Fruit fly (Drosophila melanogaster) whole organism, embryonic: ENCODE data around the gene CG31103.

ENCODE experiments used
- Abd-B ChIP-seq: fragments of 200-800 bp; sonication (Bioruptor generic); optimal IDR thresholded peaks from 2 replicates; lab custom pipeline; 2018; ENCODE audit warnings: missing biosample characterization, mild to moderate bottlenecking, missing genetic modification characterization, moderate library complexity
- Atf6 ChIP-seq: fragments of 200-800 bp; sonication (Bioruptor generic); IDR thresholded peaks from 2 replicates; pipeline ENCODE4 v1.3.6; 2022; ENCODE audit warnings: missing biosample characterization, missing genetic modification characterization
- Blimp-1 ChIP-seq: fragments of 200-800 bp; sonication (Bioruptor generic); optimal IDR thresholded peaks from 3 replicates; lab custom pipeline; 2018; ENCODE audit warnings: missing biosample characterization, missing genetic modification characterization, mild to moderate bottlenecking, moderate library complexity, missing genetic modification reagents
- CG10209 ChIP-seq: fragments of 200-800 bp; sonication (Bioruptor generic); optimal IDR thresholded peaks from 3 replicates; lab custom pipeline; 2017; ENCODE audit warnings: missing biosample characterization, mild to moderate bottlenecking, missing genetic modification characterization, missing genetic modification reagents
- CG1024 ChIP-seq: fragments of 200-800 bp; sonication (Bioruptor generic); IDR thresholded peaks from 2 replicates; pipeline ENCODE4 v1.3.6; 2022; ENCODE audit warnings: missing biosample characterization, missing genetic modification characterization
- CG10543 ChIP-seq: fragments of 200-800 bp; sonication (Bioruptor generic); optimal IDR thresholded peaks from 3 replicates; lab custom pipeline; 2017; ENCODE audit warnings: missing biosample characterization, mild to moderate bottlenecking, missing genetic modification characterization, moderate library complexity
- CG11093 ChIP-seq: fragments of 200-800 bp; sonication (Bioruptor generic); IDR thresholded peaks from 3 replicates; pipeline ENCODE4 v1.3.6; 2022; ENCODE audit warnings: missing biosample characterization, missing genetic modification characterization
- CG12236 ChIP-seq: fragments of 200-800 bp; sonication (Bioruptor generic); optimal IDR thresholded peaks from 2 replicates; lab custom pipeline; 2016; ENCODE audit warnings: missing biosample characterization, missing genetic modification characterization
- CG13123 ChIP-seq: fragments of 200-800 bp; sonication (Bioruptor generic); optimal IDR thresholded peaks from 2 replicates; lab custom pipeline; 2016; ENCODE audit warnings: missing biosample characterization, missing genetic modification characterization
- CG13287 ChIP-seq: fragments of 200-800 bp; sonication (Bioruptor generic); IDR thresholded peaks from 2 replicates; pipeline ENCODE4 v1.3.6; 2022; ENCODE audit warnings: missing biosample characterization, missing genetic modification characterization; ENCODE audit not compliant: partially characterized antibody
- CG13424 ChIP-seq: fragments of 200-800 bp; sonication (Bioruptor generic); optimal IDR thresholded peaks from 2 replicates; lab custom pipeline; 2019; ENCODE audit warnings: missing biosample characterization, mild to moderate bottlenecking, missing genetic modification characterization, moderate library complexity
- CG14860 ChIP-seq: fragments of 200-800 bp; sonication (Bioruptor generic); IDR thresholded peaks from 3 replicates; pipeline ENCODE4 v1.3.6; 2022; ENCODE audit warnings: missing biosample characterization, missing genetic modification characterization; ENCODE audit not compliant: partially characterized antibody
- CG17328 ChIP-seq: fragments of 200-800 bp; sonication (Bioruptor generic); IDR thresholded peaks from 2 replicates; pipeline ENCODE4 v1.3.6; 2022; ENCODE audit warnings: missing biosample characterization, missing genetic modification characterization
- CG18476 ChIP-seq: fragments of 200-800 bp; sonication (Bioruptor generic); optimal IDR thresholded peaks from 2 replicates; lab custom pipeline; 2016; ENCODE audit warnings: missing biosample characterization, mild to moderate bottlenecking, missing genetic modification characterization
- CG2120 ChIP-seq: fragments of 200-800 bp; sonication (Bioruptor generic); optimal IDR thresholded peaks from 3 replicates; lab custom pipeline; 2016; ENCODE audit warnings: missing biosample characterization, missing genetic modification characterization
- CG2202 ChIP-seq: fragments of 200-800 bp; sonication (Bioruptor generic); optimal IDR thresholded peaks from 2 replicates; lab custom pipeline; 2018; ENCODE audit warnings: missing biosample characterization, mild to moderate bottlenecking, missing genetic modification characterization
- CG31441 ChIP-seq: fragments of 200-800 bp; sonication (Bioruptor generic); IDR thresholded peaks from 2 replicates; pipeline ENCODE4 v1.3.6; 2022; ENCODE audit warnings: missing biosample characterization, missing genetic modification characterization
- CG32772 ChIP-seq: fragments of 200-800 bp; sonication (Bioruptor generic); IDR thresholded peaks from 2 replicates; pipeline ENCODE4 v1.3.6; 2022; ENCODE audit warnings: missing biosample characterization, missing genetic modification characterization
- CG33557 ChIP-seq: fragments of 200-800 bp; sonication (Bioruptor generic); optimal IDR thresholded peaks from 2 replicates; lab custom pipeline; 2019; ENCODE audit warnings: missing biosample characterization, mild to moderate bottlenecking, missing genetic modification characterization, moderate library complexity
- CG4282 ChIP-seq: fragments of 200-800 bp; sonication (Bioruptor generic); optimal IDR thresholded peaks from 2 replicates; lab custom pipeline; 2016; ENCODE audit warnings: missing biosample characterization, missing genetic modification characterization
- CG4404 ChIP-seq: fragments of 200-800 bp; sonication (Bioruptor generic); IDR thresholded peaks from 2 replicates; pipeline ENCODE4 v1.3.6; 2022; ENCODE audit warnings: missing biosample characterization, missing genetic modification characterization
- CG6813 ChIP-seq: fragments of 200-800 bp; sonication (Bioruptor generic); optimal IDR thresholded peaks from 2 replicates; lab custom pipeline; 2017; ENCODE audit warnings: missing biosample characterization, missing genetic modification characterization, mild to moderate bottlenecking, moderate library complexity, missing genetic modification reagents
- CG7745 ChIP-seq: fragments of 200-800 bp; sonication (Bioruptor generic); optimal IDR thresholded peaks from 2 replicates; lab custom pipeline; 2018; ENCODE audit warnings: missing biosample characterization, mild to moderate bottlenecking, missing genetic modification characterization, moderate library complexity
- CG7963 ChIP-seq: fragments of 200-800 bp; sonication (Bioruptor generic); IDR thresholded peaks from 3 replicates; pipeline ENCODE4 v1.3.6; 2022; ENCODE audit warnings: missing biosample characterization, missing genetic modification characterization; ENCODE audit not compliant: partially characterized antibody
- CG8388 ChIP-seq: fragments of 200-800 bp; sonication (Bioruptor generic); optimal IDR thresholded peaks from 2 replicates; lab custom pipeline; 2019; ENCODE audit warnings: missing biosample characterization, mild to moderate bottlenecking, missing genetic modification characterization, moderate library complexity
- Camta ChIP-seq: fragments of 200-800 bp; sonication (Bioruptor generic); optimal IDR thresholded peaks from 2 replicates; lab custom pipeline; 2016; ENCODE audit warnings: missing biosample characterization, missing genetic modification characterization
- Ets97D ChIP-seq: fragments of 200-800 bp; sonication (Bioruptor generic); optimal IDR thresholded peaks from 3 replicates; lab custom pipeline; 2016; ENCODE audit warnings: missing biosample characterization, missing genetic modification characterization
- Fer1 ChIP-seq: fragments of 200-800 bp; sonication (Bioruptor generic); optimal IDR thresholded peaks from 2 replicates; lab custom pipeline; 2017; ENCODE audit warnings: missing biosample characterization, mild to moderate bottlenecking, missing genetic modification characterization
- Fer3 ChIP-seq: fragments of 200-800 bp; sonication (Bioruptor generic); optimal IDR thresholded peaks from 2 replicates; lab custom pipeline; 2018; ENCODE audit warnings: missing biosample characterization, mild to moderate bottlenecking, missing genetic modification characterization, moderate library complexity
- Hmx ChIP-seq: fragments of 200-800 bp; sonication (Bioruptor generic); optimal IDR thresholded peaks from 2 replicates; lab custom pipeline; 2016; ENCODE audit warnings: missing biosample characterization, missing genetic modification characterization
- Hr3 ChIP-seq: fragments of 200-800 bp; sonication (Bioruptor generic); optimal IDR thresholded peaks from 3 replicates; lab custom pipeline; 2016; ENCODE audit warnings: missing biosample characterization, missing genetic modification characterization
- Hr78 ChIP-seq, 2 experiments: fragments of 200-800 bp in 1 of 2; fragments of >200 bp in 1 of 2; sonication (Bioruptor generic) in 1 of 2; optimal IDR thresholded peaks; 2 replicates each; lab custom pipeline; 2017 to 2019; ENCODE audit warnings: missing biosample characterization in 2 of 2, missing genetic modification characterization in 2 of 2, mild to moderate bottlenecking in 1 of 2, moderate library complexity in 1 of 2
- Lpt ChIP-seq: fragments of >200 bp; optimal IDR thresholded peaks from 2 replicates; lab custom pipeline; 2018; ENCODE audit warnings: missing biosample characterization, missing genetic modification characterization
- Mad ChIP-seq: fragments of 200-800 bp; sonication (Bioruptor generic); optimal IDR thresholded peaks from 2 replicates; lab custom pipeline; 2016; ENCODE audit warnings: missing biosample characterization, missing genetic modification characterization
- Nf-YA ChIP-seq: fragments of 200-800 bp; sonication (Bioruptor generic); IDR thresholded peaks from 2 replicates; pipeline ENCODE4 v1.3.6; 2022; ENCODE audit warnings: missing biosample characterization, missing genetic modification characterization
- amos ChIP-seq: fragments of 200-800 bp; sonication (Bioruptor generic); IDR thresholded peaks from 2 replicates; pipeline ENCODE4 v1.3.6; 2022; ENCODE audit warnings: missing biosample characterization, missing genetic modification characterization; ENCODE audit not compliant: partially characterized antibody
- ap ChIP-seq: fragments of 200-800 bp; sonication (Bioruptor generic); IDR thresholded peaks from 2 replicates; pipeline ENCODE4 v1.3.6; 2022; ENCODE audit warnings: missing biosample characterization, missing genetic modification characterization
- ara ChIP-seq: fragments of 200-800 bp; sonication (Bioruptor generic); IDR thresholded peaks from 2 replicates; pipeline ENCODE4 v1.3.6; 2022; ENCODE audit warnings: missing biosample characterization, missing genetic modification characterization
- ato ChIP-seq: fragments of 200-800 bp; sonication (Bioruptor generic); IDR thresholded peaks from 2 replicates; pipeline ENCODE4 v1.3.6; 2022; ENCODE audit warnings: missing biosample characterization, missing genetic modification characterization; ENCODE audit not compliant: partially characterized antibody
- eve ChIP-seq, 2 experiments: fragments of >200 bp; optimal IDR thresholded peaks; 2 replicates each; lab custom pipeline; 2017; ENCODE audit warnings: missing biosample characterization in 2 of 2, missing genetic modification characterization in 2 of 2
- fd64A ChIP-seq: fragments of 200-800 bp; sonication (Bioruptor generic); optimal IDR thresholded peaks from 3 replicates; lab custom pipeline; 2018; ENCODE audit warnings: missing biosample characterization, mild to moderate bottlenecking, missing genetic modification characterization
- gcm ChIP-seq: fragments of 200-800 bp; sonication (Bioruptor generic); optimal IDR thresholded peaks from 2 replicates; lab custom pipeline; 2019; ENCODE audit warnings: missing biosample characterization, mild to moderate bottlenecking, missing genetic modification characterization, moderate library complexity
- gcm2 ChIP-seq: fragments of 200-800 bp; sonication (Bioruptor generic); optimal IDR thresholded peaks from 2 replicates; lab custom pipeline; 2016; ENCODE audit warnings: missing biosample characterization, missing genetic modification characterization
- hbn ChIP-seq: fragments of 200-800 bp; sonication (Bioruptor generic); IDR thresholded peaks from 2 replicates; pipeline ENCODE4 v1.3.6; 2022; ENCODE audit warnings: missing biosample characterization, missing genetic modification characterization; ENCODE audit not compliant: partially characterized antibody
- nau ChIP-seq: fragments of 200-800 bp; sonication (Bioruptor generic); optimal IDR thresholded peaks from 3 replicates; lab custom pipeline; 2017; ENCODE audit warnings: missing biosample characterization, mild to moderate bottlenecking, missing genetic modification characterization, missing genetic modification reagents
- repo ChIP-seq: fragments of 200-800 bp; sonication (Bioruptor generic); optimal IDR thresholded peaks from 2 replicates; lab custom pipeline; 2016; ENCODE audit warnings: missing biosample characterization, missing genetic modification characterization
- scrt ChIP-seq: fragments of 200-800 bp; sonication (Bioruptor generic); optimal IDR thresholded peaks from 2 replicates; lab custom pipeline; 2018; ENCODE audit warnings: missing biosample characterization, mild to moderate bottlenecking, missing genetic modification characterization, moderate library complexity
- tll ChIP-seq, 2 experiments: fragments of 200-800 bp in 1 of 2; fragments of >200 bp in 1 of 2; sonication (Bioruptor generic) in 1 of 2; optimal IDR thresholded peaks; 2 replicates each; lab custom pipeline; 2017 to 2019; ENCODE audit warnings: missing biosample characterization in 2 of 2, missing genetic modification characterization in 2 of 2, mild to moderate bottlenecking in 1 of 2, moderate library complexity in 1 of 2
- trh ChIP-seq: fragments of 200-800 bp; sonication (Bioruptor generic); optimal IDR thresholded peaks from 2 replicates; lab custom pipeline; 2016; ENCODE audit warnings: missing biosample characterization, missing genetic modification characterization
- ttk ChIP-seq: fragments of 200-800 bp; sonication (Bioruptor generic); IDR thresholded peaks from 2 replicates; pipeline ENCODE4 v2.1.2; 2022; ENCODE audit warnings: missing biosample characterization, missing genetic modification characterization

CG31103 gene

dm6 chr3R:25178521-25178920 lies 40.6 kb upstream of the CG31103 start (continued):
- TF ChIP-seq CG12236 (GFP tag; lab: Kevin White, UChicago) (peak; percentile 60), ara (peak; percentile 85), repo (GFP tag; lab: Kevin White, UChicago) (no peak), Lpt (GFP tag; lab: Kevin White, UChicago) (no peak), CG13287 (GFP tag; lab: Robert Waterston, UW) (no peak), CG2120 (GFP tag; lab: Kevin White, UChicago) (peak; percentile 29), hbn (GFP tag; lab: Robert Waterston, UW) (no peak), gcm (peak; percentile 38), scrt (GFP tag; lab: Kevin White, UChicago) (peak; percentile 2), CG6813 (GFP tag; lab: Kevin White, UChicago) (peak; percentile 7), Mad (GFP tag; lab: Kevin White, UChicago) (peak; percentile 63), CG13123 (GFP tag; lab: Kevin White, UChicago) (no peak), Hr78 (GFP tag; optimal IDR thresholded peaks at IDR 0.05; lab: Kevin White, UChicago) (no peak), eve (GFP tag; optimal IDR thresholded peaks at IDR 0.05; lab: Kevin White, UChicago) (no peak), CG32772 (GFP tag; lab: Robert Waterston, UW) (peak; percentile 75), ap (peak; percentile 73), Fer3 (no peak), CG7963 (GFP tag; lab: Robert Waterston, UW) (no peak), CG4404 (GFP tag; lab: Robert Waterston, UW) (peak; percentile 93), tll (GFP tag; optimal IDR thresholded peaks at IDR 0.05; lab: Kevin White, UChicago) (no peak), CG1024 (GFP tag; lab: Robert Waterston, UW) (peak; percentile 55), CG17328 (GFP tag; lab: Robert Waterston, UW) (peak; percentile 92), Hr3 (GFP tag; lab: Kevin White, UChicago) (peak; percentile 67), CG18476 (no peak), nau (no peak), Atf6 (GFP tag; lab: Robert Waterston, UW) (peak; percentile 46; the same call in 1 of the 2 replicates), CG14860 (GFP tag; lab: Robert Waterston, UW) (no peak), CG11093 (GFP tag; lab: Robert Waterston, UW) (0 out of 3 replicates have a peak, but pooled peaks have one; percentile 53), Camta (GFP tag; lab: Kevin White, UChicago) (no peak), Ets97D (GFP tag; lab: Kevin White, UChicago) (no peak), CG7745 (tag; lab: Kevin White, UChicago) (peak; percentile 59), CG10543 (GFP tag; lab: Kevin White, UChicago) (no peak), trh (GFP tag; lab: Kevin White, UChicago) (no peak), amos (GFP tag; lab: Robert Waterston, UW) (no peak), gcm2 (peak; percentile 12), Hmx (GFP tag; lab: Kevin White, UChicago) (no peak), ttk (GFP tag; lab: Robert Waterston, UW) (peak; percentile 61; the same call in 1 of the 2 replicates), Blimp-1 (GFP tag; lab: Kevin White, UChicago) (peak; percentile 56), ato (no peak), CG13424 (tag; lab: Kevin White, UChicago) (peak; percentile 68), Abd-B (peak; percentile 2), Fer1 (GFP tag; lab: Kevin White, UChicago) (no peak), CG33557 (peak; percentile 83), CG10209 (GFP tag; lab: Kevin White, UChicago) (peak; percentile 74), CG8388 (GFP tag; lab: Kevin White, UChicago) (peak; percentile 52), CG4282 (no peak), fd64A (GFP tag; lab: Kevin White, UChicago) (peak; percentile 23), CG2202 (tag; lab: Kevin White, UChicago) (peak; percentile 70), Nf-YA (GFP tag; lab: Robert Waterston, UW) (no peak), CG31441 (GFP tag; lab: Robert Waterston, UW) (peak; percentile 65)
